Worm (Caenorhabditis elegans) whole organism, L2 larva: ENCODE data around the gene tre-4.

Source experiments
- mdl-1 ChIP-seq, 2 experiments: fragments of 150-350 bp in 1 of 2; sonication (generic microtip) in 1 of 2; optimal IDR thresholded peaks; 2 replicates each; lab custom pipeline; 2017; ENCODE audit warnings: missing biosample characterization in 2 of 2, missing genetic modification characterization in 2 of 2
- ztf-11 ChIP-seq: sonication (generic microtip); optimal IDR thresholded peaks from 2 replicates; lab custom pipeline; 2017; ENCODE audit warnings: missing biosample characterization, missing genetic modification characterization

ce11 chrX:13484813-13485212 lies 12.9 kb downstream of the tre-4 start, which contains the start of gene srd-51:
- no peak for TF ChIP-seq mdl-1 (tag; optimal IDR thresholded peaks at IDR 0.05; lab: Kevin White, UChicago)
- no peak for TF ChIP-seq ztf-11 (tag; lab: Kevin White, UChicago)
